Worm (Caenorhabditis elegans) whole organism, young adult: Measurements from ENCODE around the gene apd-3.
A peak's percentile ranks its signal among the peaks of the same experiment; 100 is the strongest.

ENCODE experiments used
- F37B4.10 ChIP-seq: fragments of 200-800 bp; sonication (Bioruptor generic); IDR thresholded peaks from 2 replicates; pipeline ENCODE4 v1.3.6; 2022; ENCODE audit warnings: missing genetic modification characterization, missing compliant biosample characterization
- Y53G8AR.9 ChIP-seq: fragments of 200-800 bp; sonication (Bioruptor generic); conservative IDR thresholded peaks from 2 replicates; pipeline ENCODE4 v1.3.6; 2022; ENCODE audit warnings: missing genetic modification reagents, missing genetic modification characterization, missing compliant biosample characterization
- Y56A3A.18 ChIP-seq: fragments of 200-800 bp; sonication (Bioruptor generic); IDR thresholded peaks from 2 replicates; pipeline ENCODE4 v1.3.6; 2022; ENCODE audit warnings: missing genetic modification reagents, missing genetic modification characterization, missing compliant biosample characterization
- ama-1 ChIP-seq, 3 experiments: fragments of 150-350 bp in 1 of 3; sonication (generic microtip) in 2 of 3; optimal IDR thresholded peaks; 2 replicates each; lab custom pipeline; 2014 to 2018; ENCODE audit warnings: missing biosample characterization in 2 of 3, missing genetic modification characterization in 2 of 3, missing genetic modification reagents in 2 of 3
- dpff-1 ChIP-seq: sonication (generic microtip); optimal IDR thresholded peaks from 2 replicates; lab custom pipeline; 2017; ENCODE audit warnings: mild to moderate bottlenecking, missing genetic modification characterization, missing compliant biosample characterization
- efl-1 ChIP-seq: fragments of 150-350 bp; optimal IDR thresholded peaks from 2 replicates; lab custom pipeline; 2014; ENCODE audit warnings: missing biosample characterization, missing genetic modification reagents, missing genetic modification characterization
- ets-4 ChIP-seq: fragments of 200-800 bp; sonication (Bioruptor generic); optimal IDR thresholded peaks from 2 replicates; lab custom pipeline; 2018; ENCODE audit warnings: mild to moderate bottlenecking, missing genetic modification characterization, missing compliant biosample characterization
- lsy-27 ChIP-seq: sonication (generic microtip); optimal IDR thresholded peaks from 2 replicates; lab custom pipeline; 2017; ENCODE audit warnings: missing genetic modification characterization, mild to moderate bottlenecking, missing compliant biosample characterization, antibody characterized with exemption, missing genotype, borderline replicate concordance; ENCODE audit not compliant: insufficient read depth
- mes-4 ChIP-seq: sonication (generic microtip); optimal IDR thresholded peaks from 2 replicates; lab custom pipeline; 2016; ENCODE audit warnings: missing genotype, missing genetic modification characterization, missing compliant biosample characterization
- rcor-1 ChIP-seq: fragments of 200-800 bp; sonication (Bioruptor generic); IDR thresholded peaks from 2 replicates; pipeline ENCODE4 v1.3.6; 2022; ENCODE audit warnings: missing genetic modification reagents, missing genetic modification characterization, missing compliant biosample characterization
- snpc-1.3 ChIP-seq: sonication (generic microtip); optimal IDR thresholded peaks from 2 replicates; lab custom pipeline; 2017; ENCODE audit warnings: missing genetic modification characterization, mild to moderate bottlenecking, missing compliant biosample characterization, antibody characterized with exemption, moderate library complexity, missing genotype, missing genetic modification reagents; ENCODE audit not compliant: insufficient read depth
- zfh-2 ChIP-seq: fragments of 200-800 bp; sonication (Bioruptor generic); conservative IDR thresholded peaks from 2 replicates; pipeline ENCODE4 v1.3.6; 2022; ENCODE audit warnings: missing genetic modification reagents, missing genetic modification characterization, missing compliant biosample characterization

ce11 chrII:3540151-3540550, 6.1 kb downstream of the apd-3 start:
- TF ChIP-seq zfh-2 (GFP tag; lab: Robert Waterston, UW) (peak; percentile 69), dpff-1 (tag; lab: Kevin White, UChicago) (no peak), lsy-27 (tag; lab: Kevin White, UChicago) (no peak), mes-4 (no peak), ets-4 (GFP tag; lab: Kevin White, UChicago) (no peak), Y53G8AR.9 (no peak), Y56A3A.18 (GFP tag; lab: Robert Waterston, UW) (no peak), rcor-1 (GFP tag; lab: Robert Waterston, UW) (no peak), ama-1 (optimal IDR thresholded peaks at IDR 0.05; lab: Kevin White, UChicago) (no peak), ama-1 (GFP tag; optimal IDR thresholded peaks at IDR 0.05; lab: Kevin White, UChicago) (no peak), snpc-1.3 (tag; lab: Kevin White, UChicago) (no peak), efl-1 (no peak), F37B4.10 (GFP tag; lab: Robert Waterston, UW) (no peak)
